Fruit fly (Drosophila melanogaster) whole organism, prepupa: ENCODE data around the gene Calx.

ENCODE experiments used
- CG16779 ChIP-seq: fragments of 200-800 bp; sonication (Bioruptor generic); optimal IDR thresholded peaks from 3 replicates; lab custom pipeline; 2017; ENCODE audit warnings: missing biosample characterization, mild to moderate bottlenecking, missing genetic modification characterization
- CG3032 ChIP-seq: fragments of 200-800 bp; optimal IDR thresholded peaks from 2 replicates; lab custom pipeline; 2019; ENCODE audit warnings: missing biosample characterization, mild to moderate bottlenecking, missing genetic modification characterization, moderate library complexity
- CG34406 ChIP-seq: fragments of 200-800 bp; sonication (Bioruptor generic); optimal IDR thresholded peaks from 3 replicates; lab custom pipeline; 2016; ENCODE audit warnings: missing biosample characterization, missing genetic modification characterization
- CG6163 ChIP-seq: fragments of 200-800 bp; sonication (Bioruptor generic); IDR thresholded peaks from 3 replicates; pipeline ENCODE4 v1.3.6; 2022; ENCODE audit warnings: missing biosample characterization, missing genetic modification characterization
- CG6792 ChIP-seq: fragments of 200-800 bp; sonication (Bioruptor generic); optimal IDR thresholded peaks from 3 replicates; lab custom pipeline; 2016; ENCODE audit warnings: missing biosample characterization, missing genetic modification characterization
- CG8632 ChIP-seq: fragments of 200-800 bp; sonication (Bioruptor generic); optimal IDR thresholded peaks from 3 replicates; lab custom pipeline; 2016; ENCODE audit warnings: missing biosample characterization, missing genetic modification characterization
- Eip75B ChIP-seq: fragments of 200-800 bp; sonication (Bioruptor generic); optimal IDR thresholded peaks from 3 replicates; lab custom pipeline; 2016; ENCODE audit warnings: missing biosample characterization, missing genetic modification characterization
- OdsH ChIP-seq: fragments of 200-800 bp; sonication (Bioruptor generic); optimal IDR thresholded peaks from 3 replicates; lab custom pipeline; 2016; ENCODE audit warnings: missing biosample characterization, missing genetic modification characterization
- Sox102F ChIP-seq: fragments of 200-800 bp; sonication (Bioruptor generic); optimal IDR thresholded peaks from 2 replicates; lab custom pipeline; 2016; ENCODE audit warnings: missing biosample characterization, mild to moderate bottlenecking, missing genetic modification characterization
- dsx ChIP-seq: fragments of 200-800 bp; optimal IDR thresholded peaks from 3 replicates; lab custom pipeline; 2019; ENCODE audit warnings: missing biosample characterization, mild to moderate bottlenecking, missing genetic modification characterization, moderate library complexity; ENCODE audit not compliant: poor library complexity, severe bottlenecking
- eg ChIP-seq: fragments of 200-800 bp; sonication (Bioruptor generic); IDR thresholded peaks from 3 replicates; pipeline ENCODE4 v1.3.6; 2022; ENCODE audit warnings: missing biosample characterization, missing genetic modification characterization
- svp ChIP-seq: fragments of 200-800 bp; sonication (Bioruptor generic); peaks from one replicate; lab custom pipeline; 2016; ENCODE audit warnings: missing biosample characterization, missing genetic modification characterization

DNA sequence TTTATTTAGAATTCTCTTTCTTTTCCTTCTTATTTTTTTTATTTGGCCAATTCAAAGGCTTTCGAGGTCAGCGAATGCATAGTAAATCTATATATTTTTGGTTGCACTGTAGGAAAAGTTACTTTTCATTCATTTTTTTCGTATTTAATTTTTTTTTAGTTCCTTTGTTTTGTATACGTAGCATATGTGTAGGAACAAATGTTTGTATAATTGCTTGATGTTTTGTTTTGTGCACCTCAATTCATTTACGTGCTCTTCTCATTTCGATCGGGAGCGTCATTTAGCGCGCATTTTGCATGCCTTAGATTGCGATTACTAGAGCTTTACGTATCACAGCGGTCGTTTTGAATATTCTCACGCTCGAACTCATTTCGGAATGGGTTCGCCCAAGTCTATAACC, 15.0 kb upstream of the Calx start:
- TF ChIP-seq CG8632 (no peak), OdsH (GFP tag; lab: Kevin White, UChicago) (no peak), eg (GFP tag; lab: Robert Waterston, UW) (no peak), CG16779 (tag; lab: Kevin White, UChicago) (no peak), dsx (GFP tag; lab: Kevin White, UChicago) (no peak), CG6792 (GFP tag; lab: Kevin White, UChicago) (no peak), Eip75B (no peak), CG34406 (no peak), svp (GFP tag; lab: Kevin White, UChicago) (peak; percentile 39), Sox102F (GFP tag; lab: Kevin White, UChicago) (no peak), CG6163 (GFP tag; lab: Robert Waterston, UW) (no peak), CG3032 (no peak)
